Worm (Caenorhabditis elegans): ENCODE results near the gene M163.8.
A peak's percentile ranks its signal among the peaks of the same experiment; 100 is the strongest.

The M163.8 gene

ce11 chrX:14442321-14442720 lies 42.6 kb upstream of the M163.8 start, which contains the start of gene F23D12.3:
F23D12.3 (plus strand) TSS chrX:14442621.
- TF ChIP-seq ZK546.5 (tag; optimal IDR thresholded peaks at IDR 0.05): no peak
- TF ChIP-seq egl-43 (GFP tag; IDR thresholded peaks at IDR 0.05): no peak
- TF ChIP-seq T26A8.4 (GFP tag; IDR thresholded peaks at IDR 0.05): no peak
- no peak for TF ChIP-seq daf-12 (tag; optimal IDR thresholded peaks at IDR 0.05)
- TF ChIP-seq duxl-1 (tag; optimal IDR thresholded peaks at IDR 0.05; ENCODE audit: poor library complexity): no peak
- no peak for TF ChIP-seq F49E8.2 (tag; optimal IDR thresholded peaks at IDR 0.05; ENCODE audit: borderline replicate concordance)
- no peak for TF ChIP-seq D1046.2 (GFP tag; IDR thresholded peaks at IDR 0.05)
- no peak for TF ChIP-seq hmg-1.1 (GFP tag; IDR thresholded peaks at IDR 0.05)

ce11 chrX:14444701-14445100 lies 40.2 kb upstream of the M163.8 start, which contains the start of gene F23D12.4:
F23D12.4 (plus strand) TSS chrX:14445001.
- TF ChIP-seq T20F7.1 (GFP tag; optimal IDR thresholded peaks at IDR 0.05) (no peak), arid-1 (GFP tag; conservative IDR thresholded peaks at IDR 0.05) (no peak), lin-39 (tag; optimal IDR thresholded peaks at IDR 0.05) (no peak), nhr-76 (tag; optimal IDR thresholded peaks at IDR 0.05) (no peak), skn-1 (tag; optimal IDR thresholded peaks at IDR 0.05) (no peak), nhr-48 (tag; optimal IDR thresholded peaks at IDR 0.05) (no peak), egl-43 (GFP tag; IDR thresholded peaks at IDR 0.05) (no peak), ZK546.5 (tag; optimal IDR thresholded peaks at IDR 0.05) (no peak), nhr-41 (GFP tag; IDR thresholded peaks at IDR 0.05) (no peak), ceh-28 (tag; optimal IDR thresholded peaks at IDR 0.05) (no peak), pqm-1 (tag; optimal IDR thresholded peaks at IDR 0.05) (no peak), daf-12 (tag; optimal IDR thresholded peaks at IDR 0.05) (no peak), ceh-20 (GFP tag; IDR thresholded peaks at IDR 0.05) (no peak), Y105C5A.15 (GFP tag; IDR thresholded peaks at IDR 0.05) (no peak), hmg-1.1 (GFP tag; IDR thresholded peaks at IDR 0.05) (no peak), ceh-32 (tag; optimal IDR thresholded peaks at IDR 0.05; ENCODE audit: poor library complexity) (no peak), ctbp-1 (GFP tag; IDR thresholded peaks at IDR 0.05) (no peak), ztf-11 (tag; optimal IDR thresholded peaks at IDR 0.05) (no peak)

ce11 chrX:14447498-14447897 lies 37.4 kb upstream of the M163.8 start:
- TF ChIP-seq dmd-8 (GFP tag; IDR thresholded peaks at IDR 0.05) (no peak), spr-1 (tag; optimal IDR thresholded peaks at IDR 0.05) (no peak), lin-29 (GFP tag; IDR thresholded peaks at IDR 0.05) (no peak), Y75B8A.6 (GFP tag; IDR thresholded peaks at IDR 0.05) (no peak), dve-1 (tag; optimal IDR thresholded peaks at IDR 0.05; ENCODE audit: insufficient read depth) (no peak), hmg-1.1 (GFP tag; IDR thresholded peaks at IDR 0.05) (no peak), lin-39 (tag; optimal IDR thresholded peaks at IDR 0.05) (no peak), daf-12 (tag; optimal IDR thresholded peaks at IDR 0.05) (no peak), set-16 (GFP tag; IDR thresholded peaks at IDR 0.05) (no peak), Y48G9A.11 (GFP tag; IDR thresholded peaks at IDR 0.05) (no peak), pha-4 (GFP tag; IDR thresholded peaks at IDR 0.05) (no peak), pha-4 (tag; optimal IDR thresholded peaks at IDR 0.05) (no peak), mdl-1 (tag; optimal IDR thresholded peaks at IDR 0.05) (no peak), fkh-10 (GFP tag; optimal IDR thresholded peaks at IDR 0.05) (no peak), ceh-32 (tag; optimal IDR thresholded peaks at IDR 0.05; ENCODE audit: poor library complexity) (no peak), F26F4.8 (GFP tag; conservative IDR thresholded peaks at IDR 0.05) (no peak), spr-3 (GFP tag; optimal IDR thresholded peaks at IDR 0.05) (no peak), zip-11 (GFP tag; IDR thresholded peaks at IDR 0.05) (no peak)

ce11 chrX:14447910-14448309 lies 37.0 kb upstream of the M163.8 start, which contains the start of gene jmjd-3.2:
jmjd-3.2 (plus strand) TSS chrX:14448210.
- TF ChIP-seq mdt-29 (GFP tag; IDR thresholded peaks at IDR 0.05): no peak
- peak in 1 of 2 experiments; percentile 32 for TF ChIP-seq unc-62 (GFP tag; optimal IDR thresholded peaks at IDR 0.05 in 1 of 2)
- TF ChIP-seq unc-62 (tag; optimal IDR thresholded peaks at IDR 0.05): no peak

Data from whole organism, L4 larva.